Worm (Caenorhabditis elegans) whole organism, late embryonic: ENCODE data around the gene srxa-12.

Experiments
- ceh-18 ChIP-seq: sonication (generic microtip); optimal IDR thresholded peaks from 2 replicates; lab custom pipeline; 2016; ENCODE audit warnings: missing genetic modification characterization, missing compliant biosample characterization
- hlh-8 ChIP-seq: sonication (generic microtip); optimal IDR thresholded peaks from 2 replicates; lab custom pipeline; 2016; ENCODE audit warnings: missing genotype, missing genetic modification characterization, missing compliant biosample characterization
- pha-2 ChIP-seq: sonication (generic microtip); optimal IDR thresholded peaks from 2 replicates; lab custom pipeline; 2017; ENCODE audit warnings: mild to moderate bottlenecking, missing genetic modification characterization, missing compliant biosample characterization
- unc-55 ChIP-seq: sonication (generic microtip); optimal IDR thresholded peaks from 2 replicates; lab custom pipeline; 2017; ENCODE audit warnings: missing biosample characterization, missing genetic modification reagents, missing genetic modification characterization
- unc-86 ChIP-seq: sonication (generic microtip); optimal IDR thresholded peaks from 2 replicates; lab custom pipeline; 2016; ENCODE audit warnings: missing genetic modification characterization, missing compliant biosample characterization

DNA sequence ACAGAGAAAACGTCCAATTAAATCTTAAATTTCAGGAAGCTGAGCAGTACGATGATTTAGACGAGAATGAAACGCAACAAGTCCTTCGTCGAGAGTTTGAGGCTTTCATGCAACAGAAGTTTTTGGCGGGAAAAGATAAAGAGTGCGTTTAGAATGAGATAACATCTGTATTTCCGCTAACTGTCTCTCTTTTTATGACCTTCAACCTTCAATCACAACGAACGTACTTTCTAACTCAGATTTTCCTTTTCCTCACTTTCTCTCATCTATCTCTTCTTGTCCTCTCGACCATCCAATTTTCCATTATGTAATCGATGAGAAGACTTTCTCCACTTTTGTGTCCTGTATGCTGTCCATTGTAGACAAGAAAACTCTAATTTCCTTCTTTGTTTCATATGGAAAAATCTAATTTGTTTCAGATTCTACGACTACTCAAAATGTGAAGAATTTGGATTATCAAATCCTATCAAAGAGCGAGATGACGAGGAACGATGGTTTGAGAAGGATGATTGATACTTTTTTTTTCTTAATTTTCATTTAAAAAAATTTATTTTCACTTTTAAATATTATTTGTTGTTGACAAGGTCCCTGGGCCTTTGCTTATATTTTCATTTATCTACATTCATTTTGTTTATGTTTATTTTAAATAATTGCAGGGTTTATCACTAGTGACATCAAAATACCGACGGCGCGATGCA lies 36.9 kb downstream of the srxa-12 start, which contains the start of gene sao-1:
- TF ChIP-seq hlh-8 (tag; lab: Kevin White, UChicago): no peak
- no peak for TF ChIP-seq ceh-18 (tag; lab: Kevin White, UChicago)
- TF ChIP-seq unc-55 (GFP tag; lab: Kevin White, UChicago): no peak
- TF ChIP-seq pha-2 (tag; lab: Kevin White, UChicago): no peak
- TF ChIP-seq unc-86 (tag; lab: Kevin White, UChicago): no peak
